Fruit fly (Drosophila melanogaster) whole organism, prepupa: ENCODE results near the gene CG5447.

Experiments
- Blimp-1 ChIP-seq: fragments of 200-800 bp; sonication (Bioruptor generic); optimal IDR thresholded peaks from 3 replicates; lab custom pipeline; 2017; ENCODE audit warnings: missing biosample characterization, missing genetic modification characterization, mild to moderate bottlenecking, moderate library complexity, missing genetic modification reagents
- CG10631 ChIP-seq: fragments of 200-800 bp; sonication (Bioruptor generic); optimal IDR thresholded peaks from 2 replicates; lab custom pipeline; 2016; ENCODE audit warnings: missing biosample characterization, missing genetic modification characterization
- CG11294 ChIP-seq: fragments of 200-800 bp; sonication (Bioruptor generic); IDR thresholded peaks from 2 replicates; pipeline ENCODE4 v1.3.6; 2022; ENCODE audit warnings: missing biosample characterization, missing genetic modification characterization
- CG11902 ChIP-seq: fragments of 200-800 bp; sonication (Bioruptor generic); optimal IDR thresholded peaks from 3 replicates; lab custom pipeline; 2016; ENCODE audit warnings: missing biosample characterization, missing genetic modification characterization
- CG15336 ChIP-seq: fragments of 200-800 bp; sonication (Bioruptor generic); IDR thresholded peaks from 2 replicates; pipeline ENCODE4 v1.3.6; 2022; ENCODE audit warnings: missing biosample characterization, missing genetic modification characterization
- CG16779 ChIP-seq: fragments of 200-800 bp; sonication (Bioruptor generic); optimal IDR thresholded peaks from 3 replicates; lab custom pipeline; 2017; ENCODE audit warnings: missing biosample characterization, mild to moderate bottlenecking, missing genetic modification characterization
- CG3032 ChIP-seq: fragments of 200-800 bp; optimal IDR thresholded peaks from 2 replicates; lab custom pipeline; 2019; ENCODE audit warnings: missing biosample characterization, mild to moderate bottlenecking, missing genetic modification characterization, moderate library complexity
- CG31627 ChIP-seq: fragments of 200-800 bp; sonication (Bioruptor generic); optimal IDR thresholded peaks from 3 replicates; lab custom pipeline; 2016; ENCODE audit warnings: missing biosample characterization, missing genetic modification characterization
- CG32006 ChIP-seq: fragments of 200-800 bp; sonication (Bioruptor generic); optimal IDR thresholded peaks from 3 replicates; lab custom pipeline; 2017; ENCODE audit warnings: missing biosample characterization, mild to moderate bottlenecking, missing genetic modification characterization
- CG34406 ChIP-seq: fragments of 200-800 bp; sonication (Bioruptor generic); optimal IDR thresholded peaks from 3 replicates; lab custom pipeline; 2016; ENCODE audit warnings: missing biosample characterization, missing genetic modification characterization
- CG4318 ChIP-seq: fragments of 200-800 bp; sonication (Bioruptor generic); optimal IDR thresholded peaks from 3 replicates; lab custom pipeline; 2017; ENCODE audit warnings: missing biosample characterization, mild to moderate bottlenecking, missing genetic modification characterization
- CG6163 ChIP-seq: fragments of 200-800 bp; sonication (Bioruptor generic); IDR thresholded peaks from 3 replicates; pipeline ENCODE4 v1.3.6; 2022; ENCODE audit warnings: missing biosample characterization, missing genetic modification characterization
- CG6276 ChIP-seq: fragments of 200-800 bp; sonication (Bioruptor generic); optimal IDR thresholded peaks from 2 replicates; lab custom pipeline; 2017; ENCODE audit warnings: missing biosample characterization, mild to moderate bottlenecking, missing genetic modification characterization
- CG6808 ChIP-seq: fragments of 200-800 bp; sonication (Bioruptor generic); optimal IDR thresholded peaks from 3 replicates; lab custom pipeline; 2017; ENCODE audit warnings: missing biosample characterization, missing genetic modification characterization, mild to moderate bottlenecking, moderate library complexity, missing genetic modification reagents
- CG6854 ChIP-seq: fragments of 200-800 bp; sonication (Bioruptor generic); optimal IDR thresholded peaks from 2 replicates; lab custom pipeline; 2017; ENCODE audit warnings: missing biosample characterization, mild to moderate bottlenecking, missing genetic modification characterization
- CG7368 ChIP-seq: fragments of 200-800 bp; sonication (Bioruptor generic); optimal IDR thresholded peaks from 3 replicates; lab custom pipeline; 2016; ENCODE audit warnings: missing biosample characterization, missing genetic modification characterization
- CG8119 ChIP-seq: fragments of 200-800 bp; sonication (Bioruptor generic); IDR thresholded peaks from 3 replicates; pipeline ENCODE4 v1.3.6; 2022; ENCODE audit warnings: missing biosample characterization, missing genetic modification characterization
- CG8632 ChIP-seq: fragments of 200-800 bp; sonication (Bioruptor generic); optimal IDR thresholded peaks from 3 replicates; lab custom pipeline; 2016; ENCODE audit warnings: missing biosample characterization, missing genetic modification characterization
- CG9139 ChIP-seq: fragments of 200-800 bp; sonication (Bioruptor generic); optimal IDR thresholded peaks from 3 replicates; lab custom pipeline; 2017; ENCODE audit warnings: missing biosample characterization, mild to moderate bottlenecking, missing genetic modification characterization
- Eip75B ChIP-seq: fragments of 200-800 bp; sonication (Bioruptor generic); optimal IDR thresholded peaks from 3 replicates; lab custom pipeline; 2016; ENCODE audit warnings: missing biosample characterization, missing genetic modification characterization
- Eip78C ChIP-seq: fragments of 200-800 bp; sonication (Bioruptor generic); peaks from one replicate; lab custom pipeline; 2016; ENCODE audit warnings: missing biosample characterization, missing genetic modification characterization
- Eip93F ChIP-seq: fragments of 200-800 bp; sonication (Bioruptor generic); optimal IDR thresholded peaks from 2 replicates; lab custom pipeline; 2016; ENCODE audit warnings: missing biosample characterization, mild to moderate bottlenecking, missing genetic modification characterization
- Ets21C ChIP-seq: fragments of 200-800 bp; sonication (Bioruptor generic); optimal IDR thresholded peaks from 3 replicates; lab custom pipeline; 2016; ENCODE audit warnings: missing biosample characterization, missing genetic modification characterization
- Ets96B ChIP-seq: fragments of 200-800 bp; optimal IDR thresholded peaks from 2 replicates; lab custom pipeline; 2019; ENCODE audit warnings: missing biosample characterization, mild to moderate bottlenecking, missing genetic modification characterization, moderate library complexity
- Gug ChIP-seq: fragments of 200-800 bp; sonication (Bioruptor generic); IDR thresholded peaks from 2 replicates; pipeline ENCODE4 v1.3.6; 2022; ENCODE audit warnings: missing biosample characterization, missing genetic modification characterization
- Hr38 ChIP-seq: sonication (Bioruptor generic); optimal IDR thresholded peaks from 2 replicates; lab custom pipeline; 2016; ENCODE audit warnings: missing biosample characterization, missing genetic modification characterization
- Hr39 ChIP-seq: fragments of 200-800 bp; sonication (Bioruptor generic); optimal IDR thresholded peaks from 2 replicates; lab custom pipeline; 2016; ENCODE audit warnings: missing biosample characterization, missing genetic modification characterization
- Hr4 ChIP-seq: fragments of 200-800 bp; sonication (Bioruptor generic); optimal IDR thresholded peaks from 3 replicates; lab custom pipeline; 2016; ENCODE audit warnings: missing biosample characterization, missing genetic modification characterization
- Lpt ChIP-seq: fragments of 200-800 bp; sonication (Bioruptor generic); optimal IDR thresholded peaks from 3 replicates; lab custom pipeline; 2016; ENCODE audit warnings: missing biosample characterization, missing genetic modification characterization
- Met ChIP-seq: fragments of 200-800 bp; sonication (Bioruptor generic); optimal IDR thresholded peaks from 3 replicates; lab custom pipeline; 2016; ENCODE audit warnings: missing biosample characterization, missing genetic modification characterization
- OdsH ChIP-seq: fragments of 200-800 bp; sonication (Bioruptor generic); optimal IDR thresholded peaks from 3 replicates; lab custom pipeline; 2016; ENCODE audit warnings: missing biosample characterization, missing genetic modification characterization
- Smox ChIP-seq: fragments of 200-800 bp; sonication (Bioruptor generic); optimal IDR thresholded peaks from 3 replicates; lab custom pipeline; 2016; ENCODE audit warnings: missing biosample characterization, missing genetic modification characterization
- Sox102F ChIP-seq: fragments of 200-800 bp; sonication (Bioruptor generic); optimal IDR thresholded peaks from 2 replicates; lab custom pipeline; 2016; ENCODE audit warnings: missing biosample characterization, mild to moderate bottlenecking, missing genetic modification characterization
- Sox14 ChIP-seq: fragments of 200-800 bp; sonication (Bioruptor generic); optimal IDR thresholded peaks from 3 replicates; lab custom pipeline; 2016; ENCODE audit warnings: missing biosample characterization, missing genetic modification characterization
- Sox15 ChIP-seq: fragments of 200-800 bp; sonication (Bioruptor generic); optimal IDR thresholded peaks from 3 replicates; lab custom pipeline; 2016; ENCODE audit warnings: missing biosample characterization, missing genetic modification characterization
- achi ChIP-seq: fragments of 200-800 bp; sonication (Bioruptor generic); optimal IDR thresholded peaks from 3 replicates; lab custom pipeline; 2016; ENCODE audit warnings: missing biosample characterization, missing genetic modification characterization
- acj6 ChIP-seq: fragments of 200-800 bp; sonication (Bioruptor generic); optimal IDR thresholded peaks from 3 replicates; lab custom pipeline; 2016; ENCODE audit warnings: missing biosample characterization, missing genetic modification characterization
- cyc ChIP-seq: fragments of 200-800 bp; sonication (Bioruptor generic); optimal IDR thresholded peaks from 3 replicates; lab custom pipeline; 2016; ENCODE audit warnings: missing biosample characterization, missing genetic modification characterization
- dac ChIP-seq: fragments of 200-800 bp; sonication (Bioruptor generic); optimal IDR thresholded peaks from 2 replicates; lab custom pipeline; 2017; ENCODE audit warnings: missing biosample characterization, mild to moderate bottlenecking, missing genetic modification characterization
- dsx ChIP-seq: fragments of 200-800 bp; optimal IDR thresholded peaks from 3 replicates; lab custom pipeline; 2019; ENCODE audit warnings: missing biosample characterization, mild to moderate bottlenecking, missing genetic modification characterization, moderate library complexity; ENCODE audit not compliant: poor library complexity, severe bottlenecking
- eg ChIP-seq: fragments of 200-800 bp; sonication (Bioruptor generic); IDR thresholded peaks from 3 replicates; pipeline ENCODE4 v1.3.6; 2022; ENCODE audit warnings: missing biosample characterization, missing genetic modification characterization
- esn ChIP-seq: fragments of 200-800 bp; sonication (Bioruptor generic); optimal IDR thresholded peaks from 2 replicates; lab custom pipeline; 2016; ENCODE audit warnings: missing biosample characterization, mild to moderate bottlenecking, missing genetic modification characterization, moderate library complexity
- fd59A ChIP-seq: fragments of 200-800 bp; sonication (Bioruptor generic); optimal IDR thresholded peaks from 2 replicates; lab custom pipeline; 2017; ENCODE audit warnings: missing biosample characterization, mild to moderate bottlenecking, missing genetic modification characterization, missing genetic modification reagents
- fd85E ChIP-seq: fragments of 200-800 bp; sonication (Bioruptor generic); optimal IDR thresholded peaks from 3 replicates; lab custom pipeline; 2016; ENCODE audit warnings: missing biosample characterization, missing genetic modification characterization
- fkh ChIP-seq: fragments of 200-800 bp; sonication (Bioruptor generic); optimal IDR thresholded peaks from 3 replicates; lab custom pipeline; 2017; ENCODE audit warnings: missing biosample characterization, mild to moderate bottlenecking, missing genetic modification characterization, moderate library complexity
- lz ChIP-seq: fragments of 200-800 bp; sonication (Bioruptor generic); optimal IDR thresholded peaks from 3 replicates; lab custom pipeline; 2016; ENCODE audit warnings: missing biosample characterization, missing genetic modification characterization
- net ChIP-seq: fragments of 200-800 bp; sonication (Bioruptor generic); optimal IDR thresholded peaks from 3 replicates; lab custom pipeline; 2016; ENCODE audit warnings: missing biosample characterization, missing genetic modification characterization
- pdm3 ChIP-seq: fragments of 200-800 bp; sonication (Bioruptor generic); optimal IDR thresholded peaks from 3 replicates; lab custom pipeline; 2016; ENCODE audit warnings: missing biosample characterization, missing genetic modification characterization
- salr ChIP-seq, 2 experiments: fragments of 200-800 bp; sonication (Bioruptor generic); optimal IDR thresholded peaks; 3 replicates each; lab custom pipeline; 2016 to 2018; ENCODE audit warnings: missing biosample characterization in 2 of 2, missing genetic modification characterization in 2 of 2, mild to moderate bottlenecking in 1 of 2
- spab ChIP-seq: fragments of 200-800 bp; sonication (Bioruptor generic); optimal IDR thresholded peaks from 2 replicates; lab custom pipeline; 2017; ENCODE audit warnings: missing biosample characterization, mild to moderate bottlenecking, missing genetic modification characterization, missing genetic modification reagents
- ss ChIP-seq, 2 experiments: fragments of 200-800 bp; sonication (Bioruptor generic); optimal IDR thresholded peaks; 2 replicates in 1 of 2; 3 replicates in 1 of 2; lab custom pipeline; 2017 to 2018; ENCODE audit warnings: mild to moderate bottlenecking in 2 of 2, missing biosample characterization in 2 of 2, missing genetic modification characterization in 2 of 2, moderate library complexity in 1 of 2
- svp ChIP-seq: fragments of 200-800 bp; sonication (Bioruptor generic); peaks from one replicate; lab custom pipeline; 2016; ENCODE audit warnings: missing biosample characterization, missing genetic modification characterization
- vri ChIP-seq: fragments of 200-800 bp; sonication (Bioruptor generic); optimal IDR thresholded peaks from 3 replicates; lab custom pipeline; 2016; ENCODE audit warnings: missing biosample characterization, mild to moderate bottlenecking, missing genetic modification characterization

The CG5447 gene

dm6 chr3R:26436540-26436939 lies 15.8 kb upstream of the CG5447 start:
- peak; percentile 65 for TF ChIP-seq cyc (GFP tag; lab: Kevin White, UChicago)
- TF ChIP-seq Smox (GFP tag; lab: Kevin White, UChicago): peak; percentile 44
- TF ChIP-seq Sox15 (GFP tag; lab: Kevin White, UChicago): no peak
- TF ChIP-seq net (GFP tag; lab: Kevin White, UChicago): peak; percentile 46
- peak; percentile 57 for TF ChIP-seq Lpt (GFP tag; lab: Kevin White, UChicago)
- no peak for TF ChIP-seq fd85E
- TF ChIP-seq CG32006 (GFP tag; lab: Kevin White, UChicago): peak; percentile 62
- peak; percentile 46 for TF ChIP-seq Sox14 (GFP tag; lab: Kevin White, UChicago)
- peak in 1 of 2 experiments; percentile 29 for TF ChIP-seq salr (GFP tag; optimal IDR thresholded peaks at IDR 0.05; lab: Kevin White, UChicago)
- TF ChIP-seq dsx: no peak
- TF ChIP-seq Gug (GFP tag; lab: Robert Waterston, UW): peak; percentile 59
- TF ChIP-seq CG34406 (GFP tag; lab: Kevin White, UChicago): peak; percentile 30
- TF ChIP-seq svp: peak; percentile 86
- TF ChIP-seq CG6854 (GFP tag; lab: Kevin White, UChicago): no peak
- TF ChIP-seq Hr38: no peak
- no peak for TF ChIP-seq fd59A (GFP tag; lab: Kevin White, UChicago)
- TF ChIP-seq Hr4 (GFP tag; lab: Kevin White, UChicago): peak; percentile 77
- TF ChIP-seq Ets96B (tag; lab: Kevin White, UChicago): peak; percentile 31
- peak; percentile 57 for TF ChIP-seq OdsH
- peak; percentile 42 for TF ChIP-seq Sox102F (GFP tag; lab: Kevin White, UChicago)
- peak; percentile 4 for TF ChIP-seq spab (GFP tag; lab: Kevin White, UChicago)
- peak; percentile 3 for TF ChIP-seq vri (GFP tag; lab: Kevin White, UChicago)
- peak; percentile 23 for TF ChIP-seq CG4318
- peak; percentile 65 for TF ChIP-seq esn
- peak; percentile 53 for TF ChIP-seq CG15336 (GFP tag; lab: Robert Waterston, UW)
- no peak for TF ChIP-seq Blimp-1
- TF ChIP-seq dac (GFP tag; lab: Kevin White, UChicago): peak; percentile 29
- TF ChIP-seq Eip78C (GFP tag; lab: Kevin White, UChicago): peak; percentile 81
- TF ChIP-seq CG11902 (GFP tag; lab: Kevin White, UChicago): peak; percentile 22
- TF ChIP-seq Hr39 (GFP tag; lab: Kevin White, UChicago): peak; percentile 68
- no peak for TF ChIP-seq fkh (GFP tag; lab: Kevin White, UChicago)
- TF ChIP-seq Eip93F (GFP tag; lab: Kevin White, UChicago): no peak
- TF ChIP-seq CG7368 (GFP tag; lab: Kevin White, UChicago): no peak
- no peak for TF ChIP-seq CG9139 (GFP tag; lab: Kevin White, UChicago)
- no peak for TF ChIP-seq CG16779 (tag; lab: Kevin White, UChicago)
- no peak for TF ChIP-seq CG11294 (GFP tag; lab: Robert Waterston, UW)
- TF ChIP-seq CG6163 (GFP tag; lab: Robert Waterston, UW): peak; percentile 65; the same call in 2 of the 3 replicates
- peak; percentile 58 for TF ChIP-seq Met
- peak; percentile 33 for TF ChIP-seq acj6 (GFP tag; lab: Kevin White, UChicago)
- TF ChIP-seq CG8632: no peak
- peak; percentile 46 for TF ChIP-seq Ets21C (GFP tag; lab: Kevin White, UChicago)
- peak; percentile 63 for TF ChIP-seq pdm3 (GFP tag; lab: Kevin White, UChicago)
- TF ChIP-seq Eip75B (GFP tag; lab: Kevin White, UChicago): peak; percentile 36
- peak; percentile 54 for TF ChIP-seq achi
- peak; percentile 1 for TF ChIP-seq CG3032
- TF ChIP-seq lz (GFP tag; lab: Kevin White, UChicago): peak; percentile 52
- peak; percentile 4 for TF ChIP-seq CG10631 (GFP tag; lab: Kevin White, UChicago)
- no peak for TF ChIP-seq ss (GFP tag; optimal IDR thresholded peaks at IDR 0.05; lab: Kevin White, UChicago)
- peak; percentile 70 for TF ChIP-seq CG31627 (GFP tag; lab: Kevin White, UChicago)
- peak; percentile 82 for TF ChIP-seq eg (GFP tag; lab: Robert Waterston, UW)
- peak; percentile 63; the same call in 2 of the 3 replicates for TF ChIP-seq CG8119 (GFP tag; lab: Robert Waterston, UW)
- peak; percentile 23 for TF ChIP-seq CG6276 (GFP tag; lab: Kevin White, UChicago)
- TF ChIP-seq CG6808 (GFP tag; lab: Kevin White, UChicago): no peak
